Worm (Caenorhabditis elegans) whole organism, mixed stage, embryonic: Measurements from ENCODE around the gene Y15E3A.5.

Experiments
- elt-3 ChIP-seq: fragments of 150-350 bp; optimal IDR thresholded peaks from 2 replicates; lab custom pipeline; 2014; ENCODE audit warnings: missing biosample characterization, missing genetic modification characterization
- lin-13 ChIP-seq: fragments of 150-350 bp; optimal IDR thresholded peaks from 2 replicates; lab custom pipeline; 2014; ENCODE audit warnings: missing biosample characterization, missing genetic modification characterization
- mep-1 ChIP-seq: fragments of 150-350 bp; optimal IDR thresholded peaks from 2 replicates; lab custom pipeline; 2017; ENCODE audit warnings: missing biosample characterization, missing genetic modification reagents, missing genetic modification characterization, inconsistent platforms
- nhr-28 ChIP-seq: fragments of 150-350 bp; optimal IDR thresholded peaks from 2 replicates; lab custom pipeline; 2014; ENCODE audit warnings: missing biosample characterization, missing genetic modification characterization
- nhr-76 ChIP-seq: sonication (generic microtip); optimal IDR thresholded peaks from 2 replicates; lab custom pipeline; 2017; ENCODE audit warnings: missing biosample characterization, missing genetic modification characterization
- tbx-8 ChIP-seq: fragments of 200-800 bp; sonication (Bioruptor generic); optimal IDR thresholded peaks from 2 replicates; lab custom pipeline; 2018; ENCODE audit warnings: mild to moderate bottlenecking, missing genetic modification characterization, moderate library complexity, missing compliant biosample characterization
- unc-62 ChIP-seq: fragments of 150-350 bp; optimal IDR thresholded peaks from 2 replicates; lab custom pipeline; 2014; ENCODE audit warnings: missing biosample characterization, missing genetic modification reagents, missing genetic modification characterization
- ztf-11 ChIP-seq: fragments of 150-350 bp; optimal IDR thresholded peaks from 2 replicates; lab custom pipeline; 2014; ENCODE audit warnings: missing biosample characterization, missing genetic modification characterization

DNA sequence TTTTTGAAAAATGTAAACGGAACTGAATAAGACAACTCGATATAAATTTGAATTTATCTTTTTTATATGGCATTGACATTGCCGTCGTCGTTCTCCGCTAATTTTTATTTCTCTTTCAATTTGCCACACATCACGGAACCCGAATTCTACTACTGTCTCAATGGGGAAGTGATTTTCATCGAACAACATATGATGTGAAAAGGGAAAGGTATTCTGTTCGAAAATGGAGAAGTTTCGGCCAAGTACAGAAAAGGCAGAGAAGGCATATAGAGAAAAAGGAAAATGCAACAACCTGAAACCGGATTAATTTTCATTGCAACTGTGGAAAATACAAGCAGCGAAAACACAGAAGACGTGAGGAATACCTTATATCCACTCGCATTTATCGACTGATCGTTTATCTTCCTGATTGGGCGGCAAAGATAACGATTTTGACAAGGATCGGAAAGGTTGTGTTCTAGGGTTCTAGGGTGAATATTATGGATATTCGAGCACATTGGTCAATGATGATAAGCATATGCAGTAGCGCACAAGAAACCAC lies 34.4 kb downstream of the Y15E3A.5 start:
- TF ChIP-seq tbx-8 (GFP tag; lab: Kevin White, UChicago) (no peak), mep-1 (no peak), unc-62 (no peak), elt-3 (tag; lab: Kevin White, UChicago) (no peak), lin-13 (no peak), nhr-28 (tag; lab: Kevin White, UChicago) (no peak), ztf-11 (tag; lab: Kevin White, UChicago) (no peak), nhr-76 (tag; lab: Kevin White, UChicago) (no peak)
